Fruit fly (Drosophila melanogaster) whole organism, embryonic: ENCODE measurements around the gene CG42828.

Experiments used
- Adf1 ChIP-seq: fragments of 200-800 bp; sonication (Bioruptor generic); IDR thresholded peaks from 2 replicates; pipeline ENCODE4 v1.3.6; 2022; ENCODE audit warnings: missing biosample characterization, missing genetic modification characterization
- Asciz ChIP-seq: fragments of 200-800 bp; sonication (Bioruptor generic); optimal IDR thresholded peaks from 2 replicates; lab custom pipeline; 2017; ENCODE audit warnings: missing biosample characterization, mild to moderate bottlenecking, missing genetic modification characterization, missing genetic modification reagents
- B-H2 ChIP-seq: fragments of 200-800 bp; sonication (Bioruptor generic); optimal IDR thresholded peaks from 2 replicates; lab custom pipeline; 2018; ENCODE audit warnings: missing biosample characterization, mild to moderate bottlenecking, missing genetic modification characterization
- BtbVII ChIP-seq: fragments of 200-800 bp; sonication (Bioruptor generic); optimal IDR thresholded peaks from 3 replicates; lab custom pipeline; 2017; ENCODE audit warnings: missing biosample characterization, mild to moderate bottlenecking, missing genetic modification characterization
- C15 ChIP-seq: fragments of 200-800 bp; sonication (Bioruptor generic); IDR thresholded peaks from 3 replicates; pipeline ENCODE4 v1.3.6; 2022; ENCODE audit warnings: missing biosample characterization, missing genetic modification characterization
- CG1024 ChIP-seq: fragments of 200-800 bp; sonication (Bioruptor generic); IDR thresholded peaks from 2 replicates; pipeline ENCODE4 v1.3.6; 2022; ENCODE audit warnings: missing biosample characterization, missing genetic modification characterization
- CG10462 ChIP-seq: fragments of 200-800 bp; sonication (Bioruptor generic); optimal IDR thresholded peaks from 2 replicates; lab custom pipeline; 2016; ENCODE audit warnings: missing biosample characterization, missing genetic modification characterization
- CG11093 ChIP-seq: fragments of 200-800 bp; sonication (Bioruptor generic); IDR thresholded peaks from 3 replicates; pipeline ENCODE4 v1.3.6; 2022; ENCODE audit warnings: missing biosample characterization, missing genetic modification characterization
- CG11398 ChIP-seq: fragments of 200-800 bp; sonication (Bioruptor generic); optimal IDR thresholded peaks from 2 replicates; lab custom pipeline; 2016; ENCODE audit warnings: missing biosample characterization, missing genetic modification characterization
- CG11695 ChIP-seq: fragments of 200-800 bp; sonication (Bioruptor generic); IDR thresholded peaks from 3 replicates; pipeline ENCODE4 v1.3.6; 2022; ENCODE audit warnings: missing biosample characterization, missing genetic modification characterization
- CG12219 ChIP-seq: fragments of 200-800 bp; sonication (Bioruptor generic); optimal IDR thresholded peaks from 3 replicates; lab custom pipeline; 2018; ENCODE audit warnings: missing biosample characterization, mild to moderate bottlenecking, missing genetic modification characterization
- CG1602 ChIP-seq: fragments of 200-800 bp; sonication (Bioruptor generic); optimal IDR thresholded peaks from 3 replicates; lab custom pipeline; 2016; ENCODE audit warnings: missing biosample characterization, missing genetic modification characterization
- CG16815 ChIP-seq: fragments of 200-800 bp; sonication (Bioruptor generic); optimal IDR thresholded peaks from 3 replicates; lab custom pipeline; 2017; ENCODE audit warnings: missing biosample characterization, mild to moderate bottlenecking, missing genetic modification characterization
- CG18262 ChIP-seq: fragments of 200-800 bp; optimal IDR thresholded peaks from 3 replicates; lab custom pipeline; 2019; ENCODE audit warnings: missing biosample characterization, mild to moderate bottlenecking, missing genetic modification characterization, moderate library complexity
- CG2120 ChIP-seq: fragments of 200-800 bp; sonication (Bioruptor generic); optimal IDR thresholded peaks from 3 replicates; lab custom pipeline; 2016; ENCODE audit warnings: missing biosample characterization, missing genetic modification characterization
- CG43689 ChIP-seq: fragments of 200-800 bp; sonication (Bioruptor generic); IDR thresholded peaks from 2 replicates; pipeline ENCODE4 v1.3.6; 2022; ENCODE audit warnings: missing biosample characterization, missing genetic modification characterization
- CG7271 ChIP-seq: fragments of 200-800 bp; sonication (Bioruptor generic); optimal IDR thresholded peaks from 2 replicates; lab custom pipeline; 2018; ENCODE audit warnings: missing biosample characterization, mild to moderate bottlenecking, missing genetic modification characterization, moderate library complexity
- CG9437 ChIP-seq: fragments of 200-800 bp; sonication (Bioruptor generic); optimal IDR thresholded peaks from 2 replicates; lab custom pipeline; 2018; ENCODE audit warnings: missing biosample characterization, mild to moderate bottlenecking, missing genetic modification characterization
- CHES-1-like ChIP-seq: fragments of 200-800 bp; sonication (Bioruptor generic); optimal IDR thresholded peaks from 2 replicates; lab custom pipeline; 2016; ENCODE audit warnings: missing biosample characterization, missing genetic modification characterization
- CoRest ChIP-seq: fragments of 200-800 bp; sonication (Bioruptor generic); optimal IDR thresholded peaks from 3 replicates; lab custom pipeline; 2018; ENCODE audit warnings: missing biosample characterization, mild to moderate bottlenecking, missing genetic modification characterization, moderate library complexity
- Dbx ChIP-seq: fragments of 200-800 bp; sonication (Bioruptor generic); IDR thresholded peaks from 3 replicates; pipeline ENCODE4 v1.3.6; 2022; ENCODE audit warnings: missing biosample characterization, missing genetic modification characterization
- Dip2 ChIP-seq: fragments of 200-800 bp; sonication (Bioruptor generic); IDR thresholded peaks from 2 replicates; pipeline ENCODE4 v1.3.6; 2022; ENCODE audit warnings: missing biosample characterization, missing genetic modification characterization
- E2f1 ChIP-seq: fragments of 200-800 bp; sonication (Bioruptor generic); IDR thresholded peaks from 2 replicates; pipeline ENCODE4 v1.3.6; 2022; ENCODE audit warnings: missing biosample characterization, missing genetic modification characterization
- E2f2 ChIP-seq: fragments of 200-800 bp; sonication (Bioruptor generic); IDR thresholded peaks from 2 replicates; pipeline ENCODE4 v1.3.6; 2022; ENCODE audit warnings: missing biosample characterization, missing genetic modification characterization
- Ets65A ChIP-seq: fragments of 200-800 bp; sonication (Bioruptor generic); peaks from one replicate; lab custom pipeline; 2016; ENCODE audit warnings: missing biosample characterization, missing genetic modification characterization
- Ets97D ChIP-seq: fragments of 200-800 bp; sonication (Bioruptor generic); optimal IDR thresholded peaks from 3 replicates; lab custom pipeline; 2016; ENCODE audit warnings: missing biosample characterization, missing genetic modification characterization
- HLH3B ChIP-seq: fragments of 200-800 bp; sonication (Bioruptor generic); IDR thresholded peaks from 2 replicates; pipeline ENCODE4 v1.3.6; 2022; ENCODE audit warnings: missing biosample characterization, missing genetic modification characterization
- Hmr ChIP-seq: fragments of 200-800 bp; sonication (Bioruptor generic); optimal IDR thresholded peaks from 3 replicates; lab custom pipeline; 2017; ENCODE audit warnings: mild to moderate bottlenecking, missing biosample characterization, missing genetic modification reagents, missing genetic modification characterization
- Hr78 ChIP-seq, 2 experiments: fragments of 200-800 bp in 1 of 2; fragments of >200 bp in 1 of 2; sonication (Bioruptor generic) in 1 of 2; optimal IDR thresholded peaks; 2 replicates each; lab custom pipeline; 2017 to 2019; ENCODE audit warnings: missing biosample characterization in 2 of 2, missing genetic modification characterization in 2 of 2, mild to moderate bottlenecking in 1 of 2, moderate library complexity in 1 of 2
- Jarid2 ChIP-seq: fragments of 200-800 bp; sonication (Bioruptor generic); optimal IDR thresholded peaks from 3 replicates; lab custom pipeline; 2017; ENCODE audit warnings: mild to moderate bottlenecking, missing biosample characterization, missing genetic modification reagents, missing genetic modification characterization
- Optix ChIP-seq: fragments of 200-800 bp; sonication (Bioruptor generic); IDR thresholded peaks from 3 replicates; pipeline ENCODE4 v1.3.6; 2022; ENCODE audit warnings: missing biosample characterization, missing genetic modification characterization
- Vsx1 ChIP-seq: fragments of 200-800 bp; sonication (Bioruptor generic); optimal IDR thresholded peaks from 2 replicates; lab custom pipeline; 2017; ENCODE audit warnings: missing biosample characterization, mild to moderate bottlenecking, missing genetic modification characterization, missing genetic modification reagents
- amos ChIP-seq: fragments of 200-800 bp; sonication (Bioruptor generic); IDR thresholded peaks from 2 replicates; pipeline ENCODE4 v1.3.6; 2022; ENCODE audit warnings: missing biosample characterization, missing genetic modification characterization; ENCODE audit not compliant: partially characterized antibody
- ase ChIP-seq: fragments of 200-800 bp; sonication (Bioruptor generic); IDR thresholded peaks from 3 replicates; pipeline ENCODE4 v1.3.6; 2022; ENCODE audit warnings: missing biosample characterization, missing genetic modification characterization
- corto ChIP-seq: fragments of 200-800 bp; sonication (Bioruptor generic); optimal IDR thresholded peaks from 2 replicates; lab custom pipeline; 2016; ENCODE audit warnings: missing biosample characterization, mild to moderate bottlenecking, missing genetic modification characterization, moderate library complexity
- da ChIP-seq: fragments of 200-800 bp; sonication (Bioruptor generic); optimal IDR thresholded peaks from 2 replicates; lab custom pipeline; 2016; ENCODE audit warnings: missing biosample characterization, missing genetic modification characterization
- dm ChIP-seq: fragments of 200-800 bp; sonication (Bioruptor generic); optimal IDR thresholded peaks from 3 replicates; lab custom pipeline; 2016; ENCODE audit warnings: missing biosample characterization, missing genetic modification characterization
- ems ChIP-seq: fragments of 200-800 bp; sonication (Bioruptor generic); optimal IDR thresholded peaks from 3 replicates; lab custom pipeline; 2016; ENCODE audit warnings: missing biosample characterization, missing genetic modification characterization
- fd64A ChIP-seq: fragments of 200-800 bp; sonication (Bioruptor generic); optimal IDR thresholded peaks from 3 replicates; lab custom pipeline; 2018; ENCODE audit warnings: missing biosample characterization, mild to moderate bottlenecking, missing genetic modification characterization
- fru ChIP-seq: fragments of >200 bp; optimal IDR thresholded peaks from 2 replicates; lab custom pipeline; 2017
- gfzf ChIP-seq: fragments of 200-800 bp; sonication (Bioruptor generic); optimal IDR thresholded peaks from 2 replicates; lab custom pipeline; 2016; ENCODE audit warnings: missing biosample characterization, mild to moderate bottlenecking, missing genetic modification characterization, moderate library complexity
- jigr1 ChIP-seq: fragments of 200-800 bp; sonication (Bioruptor generic); IDR thresholded peaks from 3 replicates; pipeline ENCODE4 v1.3.6; 2022; ENCODE audit warnings: missing biosample characterization, missing genetic modification characterization
- mld ChIP-seq: fragments of 200-800 bp; sonication (Bioruptor generic); IDR thresholded peaks from 3 replicates; pipeline ENCODE4 v1.3.6; 2022; ENCODE audit warnings: missing biosample characterization, missing genetic modification characterization; ENCODE audit not compliant: partially characterized antibody
- nerfin-1 ChIP-seq: fragments of 200-800 bp; sonication (Bioruptor generic); optimal IDR thresholded peaks from 3 replicates; lab custom pipeline; 2019; ENCODE audit warnings: missing biosample characterization, mild to moderate bottlenecking, missing genetic modification characterization, moderate library complexity
- oc ChIP-seq: fragments of 200-800 bp; sonication (Bioruptor generic); optimal IDR thresholded peaks from 2 replicates; lab custom pipeline; 2018; ENCODE audit warnings: missing biosample characterization, mild to moderate bottlenecking, missing genetic modification characterization, moderate library complexity
- psq ChIP-seq: fragments of 200-800 bp; sonication (Bioruptor generic); optimal IDR thresholded peaks from 2 replicates; lab custom pipeline; 2017; ENCODE audit warnings: missing biosample characterization, missing genetic modification characterization
- ranshi ChIP-seq: fragments of 200-800 bp; sonication (Bioruptor generic); IDR thresholded peaks from 2 replicates; pipeline ENCODE4 v1.3.6; 2022; ENCODE audit warnings: missing biosample characterization, missing genetic modification characterization
- stwl ChIP-seq: fragments of 200-800 bp; sonication (Bioruptor generic); optimal IDR thresholded peaks from 3 replicates; lab custom pipeline; 2018; ENCODE audit warnings: missing biosample characterization, mild to moderate bottlenecking, missing genetic modification characterization, moderate library complexity
- tio ChIP-seq: fragments of 200-800 bp; sonication (Bioruptor generic); optimal IDR thresholded peaks from 2 replicates; lab custom pipeline; 2017; ENCODE audit warnings: missing biosample characterization, missing genetic modification characterization, inconsistent platforms
- tup ChIP-seq: fragments of 200-800 bp; sonication (Bioruptor generic); optimal IDR thresholded peaks from 2 replicates; lab custom pipeline; 2016; ENCODE audit warnings: missing biosample characterization, mild to moderate bottlenecking, missing genetic modification characterization, moderate library complexity
- twi ChIP-seq: fragments of 200-800 bp; optimal IDR thresholded peaks from 2 replicates; lab custom pipeline; 2019; ENCODE audit warnings: missing biosample characterization, mild to moderate bottlenecking, missing genetic modification characterization, moderate library complexity

Gene CG42828

dm6 chr3R:23345057-23345776, 28.3 kb upstream of the CG42828 start (continued):
- TF ChIP-seq ranshi = peak; percentile 28; the same call in 1 of the 2 replicates
- no peak for TF ChIP-seq CG2120 (GFP tag; lab: Kevin White, UChicago)
- no peak for TF ChIP-seq Optix (GFP tag; lab: Robert Waterston, UW)
- TF ChIP-seq tup (GFP tag; lab: Kevin White, UChicago) = no peak
- TF ChIP-seq Ets97D = no peak
- no peak for TF ChIP-seq C15 (GFP tag; lab: Robert Waterston, UW)
- no peak for TF ChIP-seq Jarid2 (GFP tag; lab: Kevin White, UChicago)
- no peak for TF ChIP-seq Hmr
- TF ChIP-seq CG18262 (tag; lab: Kevin White, UChicago) = peak; percentile 83
- no peak for TF ChIP-seq da (GFP tag; lab: Kevin White, UChicago)
- no peak for TF ChIP-seq corto
- TF ChIP-seq nerfin-1 (tag; lab: Kevin White, UChicago) = peak; percentile 28
- TF ChIP-seq CG9437 (GFP tag; lab: Kevin White, UChicago) = peak; percentile 2
- no peak for TF ChIP-seq E2f1
- no peak for TF ChIP-seq twi
- TF ChIP-seq BtbVII (GFP tag; lab: Kevin White, UChicago) = no peak
- TF ChIP-seq oc (tag; lab: Kevin White, UChicago) = no peak
- TF ChIP-seq stwl (tag; lab: Kevin White, UChicago) = peak; percentile 17
- TF ChIP-seq jigr1 (GFP tag; lab: Robert Waterston, UW) = no peak
- no peak for TF ChIP-seq HLH3B (GFP tag; lab: Robert Waterston, UW)
- TF ChIP-seq E2f2 = peak; percentile 24; the same call in 1 of the 2 replicates
- no peak for TF ChIP-seq amos (GFP tag; lab: Robert Waterston, UW)
- no peak for TF ChIP-seq CG43689 (GFP tag; lab: Robert Waterston, UW)
- no peak for TF ChIP-seq dm (GFP tag; lab: Kevin White, UChicago)
- no peak for TF ChIP-seq CHES-1-like (GFP tag; lab: Kevin White, UChicago)
- TF ChIP-seq CG16815 (GFP tag; lab: Kevin White, UChicago) = peak; percentile 48
- TF ChIP-seq CG7271 = peak; percentile 55
- no peak for TF ChIP-seq CG10462
- TF ChIP-seq gfzf = no peak
- TF ChIP-seq Vsx1 = no peak
- TF ChIP-seq Adf1 = no peak
- TF ChIP-seq Dip2 (GFP tag; lab: Robert Waterston, UW) = no peak
- TF ChIP-seq fru (lab: Kevin White, UChicago) = no peak
- TF ChIP-seq B-H2 (GFP tag; lab: Kevin White, UChicago) = no peak
- TF ChIP-seq ase (GFP tag; lab: Robert Waterston, UW) = no peak
- TF ChIP-seq CG12219 (GFP tag; lab: Kevin White, UChicago) = no peak
- TF ChIP-seq CG1024 (GFP tag; lab: Robert Waterston, UW) = peak; percentile 13; the same call in 1 of the 2 replicates
- no peak for TF ChIP-seq CG11093 (GFP tag; lab: Robert Waterston, UW)
- TF ChIP-seq CG1602 (GFP tag; lab: Kevin White, UChicago) = peak; percentile 27
- peak; percentile 31 for TF ChIP-seq CoRest (tag; lab: Kevin White, UChicago)
- TF ChIP-seq Dbx (GFP tag; lab: Robert Waterston, UW) = no peak
- TF ChIP-seq psq = no peak
- TF ChIP-seq Ets65A (GFP tag; lab: Kevin White, UChicago) = no peak
- no peak for TF ChIP-seq mld (GFP tag; lab: Robert Waterston, UW)
- TF ChIP-seq ems (GFP tag; lab: Kevin White, UChicago) = peak; percentile 19
- TF ChIP-seq tio (GFP tag; lab: Kevin White, UChicago) = peak; percentile 44
- peak; percentile 11 for TF ChIP-seq Asciz (GFP tag; lab: Kevin White, UChicago)
- TF ChIP-seq CG11398 = no peak
- no peak for TF ChIP-seq Hr78 (GFP tag; optimal IDR thresholded peaks at IDR 0.05; lab: Kevin White, UChicago)
- TF ChIP-seq CG11695 = 0 out of 3 replicates have a peak, but pooled peaks have one; percentile 26
- no peak for TF ChIP-seq fd64A
